Worm (Caenorhabditis elegans) whole organism, young adult: ENCODE data around the gene C04G2.5.

Experiments
- dpl-1 ChIP-seq: fragments of 150-350 bp; optimal IDR thresholded peaks from 2 replicates; lab custom pipeline; 2014; ENCODE audit warnings: missing biosample characterization, missing genetic modification reagents, missing genetic modification characterization
- let-607 ChIP-seq, 2 experiments: fragments of 200-800 bp in 1 of 2; sonication (Bioruptor generic) in 1 of 2; sonication (generic microtip) in 1 of 2; optimal IDR thresholded peaks; 2 replicates each; lab custom pipeline; 2016 to 2018; ENCODE audit warnings: mild to moderate bottlenecking in 2 of 2, missing compliant biosample characterization in 2 of 2, missing genetic modification characterization in 2 of 2, moderate library complexity in 2 of 2, missing genotype in 1 of 2
- madf-10 ChIP-seq: sonication (generic microtip); optimal IDR thresholded peaks from 2 replicates; lab custom pipeline; 2016; ENCODE audit warnings: mild to moderate bottlenecking, missing genetic modification characterization, missing compliant biosample characterization
- unc-130 ChIP-seq: sonication (generic microtip); optimal IDR thresholded peaks from 2 replicates; lab custom pipeline; 2016; ENCODE audit warnings: missing genetic modification reagents, missing genetic modification characterization, missing compliant biosample characterization
- zfh-2 ChIP-seq: fragments of 200-800 bp; sonication (Bioruptor generic); conservative IDR thresholded peaks from 2 replicates; pipeline ENCODE4 v1.3.6; 2022; ENCODE audit warnings: missing genetic modification reagents, missing genetic modification characterization, missing compliant biosample characterization
- zim-3 ChIP-seq: sonication (generic microtip); optimal IDR thresholded peaks from 2 replicates; lab custom pipeline; 2017; ENCODE audit warnings: mild to moderate bottlenecking, missing genetic modification characterization, moderate library complexity, missing compliant biosample characterization

The C04G2.5 gene

DNA sequence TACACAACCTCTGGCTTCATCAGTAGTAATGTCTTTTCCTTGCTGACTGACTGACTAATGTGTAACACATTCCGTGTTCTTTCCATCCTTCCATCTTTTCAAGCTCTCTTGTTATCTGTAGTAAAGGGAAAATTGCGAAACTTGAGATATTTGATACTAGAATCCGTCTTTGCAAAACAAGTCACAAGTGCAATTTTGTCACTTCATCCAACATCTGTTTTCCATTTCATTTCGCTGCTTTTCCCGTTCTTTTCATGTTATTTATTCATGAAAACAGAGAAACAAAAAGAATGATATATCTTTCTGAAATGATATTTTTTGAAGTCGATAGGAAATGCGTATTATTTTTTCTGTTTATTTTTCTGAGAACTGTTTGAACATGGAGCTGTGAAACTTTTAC is 49.1 kb downstream of the C04G2.5 start:
- TF ChIP-seq unc-130 (GFP tag; lab: Kevin White, UChicago) (no peak), let-607 (tag; optimal IDR thresholded peaks at IDR 0.05; lab: Kevin White, UChicago) (no peak), dpl-1 (no peak), zfh-2 (no peak), madf-10 (tag; lab: Kevin White, UChicago) (no peak), zim-3 (tag; lab: Kevin White, UChicago) (no peak)
